Worm (Caenorhabditis elegans): Measurements from ENCODE around the gene ser-7.

The ser-7 gene

ce11 chrX:2693026-2693425 lies 19.7 kb downstream of the ser-7 start (continued):
- TF ChIP-seq ets-4 (GFP tag; optimal IDR thresholded peaks at IDR 0.05) = no peak

- TF ChIP-seq tbp1 (GFP tag; optimal IDR thresholded peaks at IDR 0.05) = peak; percentile 1
- TF ChIP-seq sea-2 (GFP tag; IDR thresholded peaks at IDR 0.05) = no peak
- TF ChIP-seq nhr-80 (tag; optimal IDR thresholded peaks at IDR 0.05) = peak; percentile 18
- TF ChIP-seq lin-40 (tag; optimal IDR thresholded peaks at IDR 0.05) = no peak
Measured at ce11 chrX:2694725-2695124, 21.4 kb downstream of the ser-7 start, which contains the start of gene T02C5.1. TSS of gene T02C5.1 (plus strand) at chrX:2694923.

ce11 chrX:2695292-2695691 lies 21.9 kb downstream of the ser-7 start:
- TF ChIP-seq hmg-1.2 (GFP tag; IDR thresholded peaks at IDR 0.05) (no peak), cebp-1 (GFP tag; IDR thresholded peaks at IDR 0.05) (0 out of 2 replicates have a peak, but pooled peaks have one; percentile 31), cebp-1 (tag; optimal IDR thresholded peaks at IDR 0.05) (peak; percentile 17), ceh-58 (GFP tag; IDR thresholded peaks at IDR 0.05) (no peak), snpc-4 (GFP tag; optimal IDR thresholded peaks at IDR 0.05) (no peak), snpc-4 (tag; optimal IDR thresholded peaks at IDR 0.05) (peak in 1 of 4 experiments; percentile 4), nhr-80 (tag; optimal IDR thresholded peaks at IDR 0.05) (peak; percentile 77), ets-4 (GFP tag; optimal IDR thresholded peaks at IDR 0.05) (peak; percentile 79)

ce11 chrX:2696563-2696962 lies 23.2 kb downstream of the ser-7 start:
- TF ChIP-seq mel-28 (tag; optimal IDR thresholded peaks at IDR 0.05; ENCODE audit: borderline replicate concordance) (no peak), F37B4.10 (GFP tag; IDR thresholded peaks at IDR 0.05) (no peak), madf-3 (GFP tag; IDR thresholded peaks at IDR 0.05) (no peak), dox-1 (GFP tag; IDR thresholded peaks at IDR 0.05) (0 out of 2 replicates have a peak, but pooled peaks have one; percentile 15), ceh-100 (GFP tag; IDR thresholded peaks at IDR 0.05) (no peak), let-607 (tag; optimal IDR thresholded peaks at IDR 0.05) (no peak), F33H1.4 (GFP tag; IDR thresholded peaks at IDR 0.05) (no peak), sdz-38 (tag; optimal IDR thresholded peaks at IDR 0.05) (no peak), Y56A3A.18 (GFP tag; IDR thresholded peaks at IDR 0.05) (peak; percentile 55; the same call in 1 of the 2 replicates), D2030.7 (GFP tag; IDR thresholded peaks at IDR 0.05) (no peak), egl-18 (GFP tag; IDR thresholded peaks at IDR 0.05) (no peak), F22D6.2 (tag; optimal IDR thresholded peaks at IDR 0.05) (no peak), snpc-4 (GFP tag; optimal IDR thresholded peaks at IDR 0.05) (no peak), snpc-4 (tag; optimal IDR thresholded peaks at IDR 0.05) (peak in 1 of 4 experiments; percentile 9), let-526 (GFP tag; IDR thresholded peaks at IDR 0.05) (no peak), ccch-3 (GFP tag; optimal IDR thresholded peaks at IDR 0.05) (no peak), aptf-3 (GFP tag; IDR thresholded peaks at IDR 0.05) (no peak), rpc-1 (optimal IDR thresholded peaks at IDR 0.05) (peak; percentile 49), rpc-1 (tag; optimal IDR thresholded peaks at IDR 0.05) (peak; percentile 73), hmg-20 (GFP tag; IDR thresholded peaks at IDR 0.05) (no peak), him-1 (tag; optimal IDR thresholded peaks at IDR 0.05) (no peak), B0261.1 (tag; optimal IDR thresholded peaks at IDR 0.05) (peak; percentile 25), Y95B8A.8 (GFP tag; IDR thresholded peaks at IDR 0.05) (no peak), tbp1 (GFP tag; optimal IDR thresholded peaks at IDR 0.05) (peak; percentile 61), B0336.3 (GFP tag; IDR thresholded peaks at IDR 0.05) (no peak)

ce11 chrX:2697645-2698044 lies 24.3 kb downstream of the ser-7 start:
- TF ChIP-seq sea-2 (GFP tag; IDR thresholded peaks at IDR 0.05) (no peak), K12H6.12 (tag; optimal IDR thresholded peaks at IDR 0.05) (no peak), madf-3 (GFP tag; IDR thresholded peaks at IDR 0.05) (no peak), Y79H2A.3 (GFP tag; conservative IDR thresholded peaks at IDR 0.05) (no peak), mxl-1 (tag; optimal IDR thresholded peaks at IDR 0.05) (no peak), repo-1 (tag; optimal IDR thresholded peaks at IDR 0.05) (no peak), ztf-6 (GFP tag; IDR thresholded peaks at IDR 0.05) (no peak)
